Fruit fly (Drosophila melanogaster): ENCODE data around the gene CG33339.
A peak's percentile ranks its signal among the peaks of the same experiment; 100 is the strongest.

Gene CG33339

dm6 chr3R:24359957-24360356 lies 1.7 kb upstream of the CG33339 start, which contains the start of gene CG18528:
CG18528 (minus strand) TSS chr3R:24360144.
- peak; percentile 15; the same call in 1 of the 3 replicates for TF ChIP-seq knrl (GFP tag; IDR thresholded peaks at IDR 0.05; ENCODE audit: partially characterized antibody)
- no peak for TF ChIP-seq gce (GFP tag; IDR thresholded peaks at IDR 0.05)
- no peak for TF ChIP-seq Gug (GFP tag; IDR thresholded peaks at IDR 0.05)
- no peak for TF ChIP-seq aop (GFP tag; IDR thresholded peaks at IDR 0.05)
- peak; percentile 71 for TF ChIP-seq CG3995 (GFP tag; optimal IDR thresholded peaks at IDR 0.05)
- peak; percentile 12; the same call in 1 of the 2 replicates for TF ChIP-seq CG4360 (GFP tag; IDR thresholded peaks at IDR 0.05)
- peak; percentile 49 for TF ChIP-seq trem (tag; optimal IDR thresholded peaks at IDR 0.05)
- TF ChIP-seq CG31365 (tag; optimal IDR thresholded peaks at IDR 0.05) = no peak
- peak; percentile 92 for TF ChIP-seq Ets97D (GFP tag; optimal IDR thresholded peaks at IDR 0.05)
- peak; percentile 6 for TF ChIP-seq CG12391 (tag; optimal IDR thresholded peaks at IDR 0.05)
- peak; percentile 71 for TF ChIP-seq zen (tag; optimal IDR thresholded peaks at IDR 0.05)
- TF ChIP-seq CG12942 (GFP tag; optimal IDR thresholded peaks at IDR 0.05) = no peak
- no peak for TF ChIP-seq CG4424 (GFP tag; optimal IDR thresholded peaks at IDR 0.05)
- peak; percentile 17 for TF ChIP-seq MESR4 (GFP tag; optimal IDR thresholded peaks at IDR 0.05)
- no peak for TF ChIP-seq ap (GFP tag; IDR thresholded peaks at IDR 0.05)
- TF ChIP-seq CHES-1-like (GFP tag; optimal IDR thresholded peaks at IDR 0.05) = peak; percentile 39
- TF ChIP-seq Myb (GFP tag; optimal IDR thresholded peaks at IDR 0.05) = peak; percentile 97
- TF ChIP-seq chif (GFP tag; optimal IDR thresholded peaks at IDR 0.05) = no peak
- peak; percentile 86 for TF ChIP-seq Med (GFP tag)
- TF ChIP-seq Opbp (GFP tag; IDR thresholded peaks at IDR 0.05; ENCODE audit: partially characterized antibody) = peak; percentile 34; the same call in 1 of the 3 replicates
- 0 out of 2 replicates have a peak, but pooled peaks have one; percentile 10 for TF ChIP-seq vvl (GFP tag; IDR thresholded peaks at IDR 0.05)
- TF ChIP-seq dmrt11E (tag; optimal IDR thresholded peaks at IDR 0.05) = no peak
- TF ChIP-seq Ets65A (GFP tag) = peak; percentile 85
- peak; percentile 54; the same call in 1 of the 3 replicates for TF ChIP-seq CG11560 (tag; IDR thresholded peaks at IDR 0.05)
- no peak for TF ChIP-seq emc (GFP tag; optimal IDR thresholded peaks at IDR 0.05)
- TF ChIP-seq CG8924 (tag; optimal IDR thresholded peaks at IDR 0.05) = peak; percentile 24
- TF ChIP-seq fd102C (GFP tag; optimal IDR thresholded peaks at IDR 0.05) = no peak
- peak; percentile 31; the same call in 1 of the 3 replicates for TF ChIP-seq zfh1 (GFP tag; IDR thresholded peaks at IDR 0.05)
- TF ChIP-seq stwl (tag; optimal IDR thresholded peaks at IDR 0.05) = peak; percentile 73
- peak; percentile 68 for TF ChIP-seq E2f2 (GFP tag; IDR thresholded peaks at IDR 0.05)
- TF ChIP-seq Dip3 (GFP tag; optimal IDR thresholded peaks at IDR 0.05) = peak; percentile 53
- peak; percentile 50 for TF ChIP-seq HmgD (GFP tag; optimal IDR thresholded peaks at IDR 0.05)
- peak; percentile 82 for TF ChIP-seq her (GFP tag; optimal IDR thresholded peaks at IDR 0.05)
- TF ChIP-seq CG10147 (GFP tag; optimal IDR thresholded peaks at IDR 0.05) = no peak
- TF ChIP-seq da (GFP tag; optimal IDR thresholded peaks at IDR 0.05) = no peak
- TF ChIP-seq CG15514 (GFP tag; optimal IDR thresholded peaks at IDR 0.05) = peak; percentile 51
- peak; percentile 3 for TF ChIP-seq CG12236 (GFP tag; optimal IDR thresholded peaks at IDR 0.05)
- peak; percentile 15 for TF ChIP-seq YL-1 (GFP tag; optimal IDR thresholded peaks at IDR 0.05)
- TF ChIP-seq ci (GFP tag; IDR thresholded peaks at IDR 0.05) = peak; percentile 33; the same call in 1 of the 3 replicates
- 0 out of 2 replicates have a peak, but pooled peaks have one; percentile 33 for TF ChIP-seq Dref (GFP tag; IDR thresholded peaks at IDR 0.05)
- peak; percentile 87 for TF ChIP-seq pita (GFP tag; optimal IDR thresholded peaks at IDR 0.05)
- TF ChIP-seq CG2116 (GFP tag; optimal IDR thresholded peaks at IDR 0.05) = peak; percentile 52
- no peak for TF ChIP-seq fd96Cb (tag; optimal IDR thresholded peaks at IDR 0.05)
- TF ChIP-seq cad (GFP tag; optimal IDR thresholded peaks at IDR 0.05) = no peak
- TF ChIP-seq CG16815 (GFP tag; optimal IDR thresholded peaks at IDR 0.05) = no peak
- peak; percentile 62 for TF ChIP-seq CTCF (GFP tag; optimal IDR thresholded peaks at IDR 0.05)
- TF ChIP-seq bsh (GFP tag; optimal IDR thresholded peaks at IDR 0.05) = no peak
- TF ChIP-seq Dll (GFP tag; IDR thresholded peaks at IDR 0.05; ENCODE audit: partially characterized antibody) = peak; percentile 24; the same call in 1 of the 4 replicates
- peak; percentile 52; the same call in 1 of the 2 replicates for TF ChIP-seq CG13287 (GFP tag; IDR thresholded peaks at IDR 0.05; ENCODE audit: partially characterized antibody)
- TF ChIP-seq Sin3A (optimal IDR thresholded peaks at IDR 0.05) = peak; percentile 29
- TF ChIP-seq bbx (GFP tag; IDR thresholded peaks at IDR 0.05; ENCODE audit: partially characterized antibody) = 0 out of 2 replicates have a peak, but pooled peaks have one; percentile 39

Measured in whole organism, embryonic.